Fruit fly (Drosophila melanogaster): ENCODE results near the gene CG4066.

DNA sequence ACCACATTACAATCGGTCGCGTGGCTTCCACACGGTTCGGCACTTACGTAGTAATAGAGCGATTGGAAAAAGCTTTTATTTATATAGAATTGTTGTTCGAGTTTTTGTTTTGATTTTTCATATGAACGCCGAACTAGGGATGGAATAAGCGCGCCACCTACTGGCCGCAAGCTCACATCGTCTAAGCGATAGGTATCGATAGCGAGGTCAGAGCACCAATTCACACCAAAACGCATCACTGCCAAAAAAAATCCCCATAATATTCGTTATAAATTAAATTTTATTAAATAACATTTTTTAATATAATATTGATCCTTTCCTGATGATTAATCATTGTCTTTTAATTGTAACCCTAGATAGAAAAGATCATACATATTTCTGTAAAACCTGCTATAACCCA lies 39.3 kb downstream of the CG4066 start, which contains the start of gene CG10038:
- TF ChIP-seq CG8159 (tag; optimal IDR thresholded peaks at IDR 0.05): no peak
- no peak for TF ChIP-seq CG13204 (GFP tag; optimal IDR thresholded peaks at IDR 0.05)
- no peak for TF ChIP-seq CG14655 (GFP tag; optimal IDR thresholded peaks at IDR 0.05)
- TF ChIP-seq fd96Ca (GFP tag; IDR thresholded peaks at IDR 0.05): no peak
- TF ChIP-seq Pif1B (GFP tag; optimal IDR thresholded peaks at IDR 0.05): no peak
- no peak for TF ChIP-seq CG8301 (tag; optimal IDR thresholded peaks at IDR 0.05)
- no peak for TF ChIP-seq CG15710 (tag; optimal IDR thresholded peaks at IDR 0.05)
- no peak; the same call in 1 of the 2 replicates for TF ChIP-seq Ets98B (GFP tag; IDR thresholded peaks at IDR 0.05)
- peak; percentile 5 for TF ChIP-seq CG17806 (tag; optimal IDR thresholded peaks at IDR 0.05)
- no peak for TF ChIP-seq CG34367 (tag; optimal IDR thresholded peaks at IDR 0.05)

Measured in whole organism, pupa.